Fruit fly (Drosophila melanogaster) whole organism, embryonic: ENCODE results near the gene CG32809.
A peak's percentile ranks its signal among the peaks of the same experiment; 100 is the strongest.

Experiments
- Aef1 ChIP-seq: fragments of 200-800 bp; sonication (Bioruptor generic); IDR thresholded peaks from 3 replicates; pipeline ENCODE4 v1.3.6; 2022; ENCODE audit warnings: missing biosample characterization, missing genetic modification characterization
- CG10274 ChIP-seq: fragments of 200-800 bp; sonication (Bioruptor generic); optimal IDR thresholded peaks from 3 replicates; lab custom pipeline; 2017; ENCODE audit warnings: missing biosample characterization, mild to moderate bottlenecking, missing genetic modification characterization
- CG12155 ChIP-seq: fragments of 200-800 bp; sonication (Bioruptor generic); optimal IDR thresholded peaks from 3 replicates; lab custom pipeline; 2016; ENCODE audit warnings: missing biosample characterization, missing genetic modification characterization
- CG14050 ChIP-seq: fragments of 200-800 bp; sonication (Bioruptor generic); IDR thresholded peaks from 3 replicates; pipeline ENCODE4 v1.3.6; 2022; ENCODE audit warnings: missing biosample characterization, missing genetic modification characterization
- CG1602 ChIP-seq: fragments of 200-800 bp; sonication (Bioruptor generic); optimal IDR thresholded peaks from 3 replicates; lab custom pipeline; 2016; ENCODE audit warnings: missing biosample characterization, missing genetic modification characterization
- CG16813 ChIP-seq: fragments of 200-800 bp; sonication (Bioruptor generic); IDR thresholded peaks from 3 replicates; pipeline ENCODE4 v1.3.6; 2022; ENCODE audit warnings: missing biosample characterization, missing genetic modification characterization; ENCODE audit not compliant: partially characterized antibody
- CG17802 ChIP-seq: fragments of 200-800 bp; sonication (Bioruptor generic); optimal IDR thresholded peaks from 2 replicates; lab custom pipeline; 2018; ENCODE audit warnings: missing biosample characterization, mild to moderate bottlenecking, missing genetic modification characterization, moderate library complexity
- CG18599 ChIP-seq: fragments of 200-800 bp; sonication (Bioruptor generic); optimal IDR thresholded peaks from 3 replicates; lab custom pipeline; 2017; ENCODE audit warnings: missing biosample characterization, missing genetic modification characterization, mild to moderate bottlenecking, moderate library complexity, missing genetic modification reagents
- CG2875 ChIP-seq: fragments of 200-800 bp; sonication (Bioruptor generic); optimal IDR thresholded peaks from 2 replicates; lab custom pipeline; 2017; ENCODE audit warnings: missing biosample characterization, mild to moderate bottlenecking, missing genetic modification characterization, missing genetic modification reagents
- CG30431 ChIP-seq: fragments of 200-800 bp; sonication (Bioruptor generic); optimal IDR thresholded peaks from 2 replicates; lab custom pipeline; 2017; ENCODE audit warnings: missing biosample characterization, missing genetic modification characterization
- CG31224 ChIP-seq: fragments of 200-800 bp; sonication (Bioruptor generic); IDR thresholded peaks from 2 replicates; pipeline ENCODE4 v1.3.6; 2022; ENCODE audit warnings: missing biosample characterization, missing genetic modification characterization
- CG3847 ChIP-seq: fragments of 200-800 bp; sonication (Bioruptor generic); IDR thresholded peaks from 2 replicates; pipeline ENCODE4 v1.3.6; 2022; ENCODE audit warnings: missing biosample characterization, missing genetic modification characterization
- CG4854 ChIP-seq: fragments of 200-800 bp; sonication (Bioruptor generic); optimal IDR thresholded peaks from 2 replicates; lab custom pipeline; 2016; ENCODE audit warnings: missing biosample characterization, missing genetic modification characterization, inconsistent platforms
- CG5180 ChIP-seq: fragments of 200-800 bp; sonication (Bioruptor generic); optimal IDR thresholded peaks from 3 replicates; lab custom pipeline; 2017; ENCODE audit warnings: missing biosample characterization, missing genetic modification characterization, mild to moderate bottlenecking, moderate library complexity, missing genetic modification reagents
- CG6175 ChIP-seq: fragments of 200-800 bp; sonication (Bioruptor generic); IDR thresholded peaks from 3 replicates; pipeline ENCODE4 v1.3.6; 2022; ENCODE audit warnings: missing biosample characterization, missing genetic modification characterization
- CG7372 ChIP-seq: fragments of 200-800 bp; sonication (Bioruptor generic); IDR thresholded peaks from 2 replicates; pipeline ENCODE4 v1.3.6; 2022; ENCODE audit warnings: missing biosample characterization, missing genetic modification characterization
- CG7786 ChIP-seq: fragments of 200-800 bp; sonication (Bioruptor generic); optimal IDR thresholded peaks from 2 replicates; lab custom pipeline; 2016; ENCODE audit warnings: missing biosample characterization, missing genetic modification characterization
- CG7963 ChIP-seq: fragments of 200-800 bp; sonication (Bioruptor generic); IDR thresholded peaks from 3 replicates; pipeline ENCODE4 v1.3.6; 2022; ENCODE audit warnings: missing biosample characterization, missing genetic modification characterization; ENCODE audit not compliant: partially characterized antibody
- CG9817 ChIP-seq: fragments of 200-800 bp; sonication (Bioruptor generic); optimal IDR thresholded peaks from 2 replicates; lab custom pipeline; 2018; ENCODE audit warnings: missing biosample characterization, mild to moderate bottlenecking, missing genetic modification characterization, moderate library complexity
- CG9932 ChIP-seq: fragments of 200-800 bp; sonication (Bioruptor generic); IDR thresholded peaks from 2 replicates; pipeline ENCODE4 v1.3.6; 2022; ENCODE audit warnings: missing biosample characterization, missing genetic modification characterization
- CTCF ChIP-seq: fragments of 200-800 bp; sonication (Bioruptor generic); optimal IDR thresholded peaks from 2 replicates; lab custom pipeline; 2017; ENCODE audit warnings: missing biosample characterization, mild to moderate bottlenecking, missing genetic modification characterization, moderate library complexity
- Dip3 ChIP-seq: fragments of 200-800 bp; sonication (Bioruptor generic); optimal IDR thresholded peaks from 3 replicates; lab custom pipeline; 2016; ENCODE audit warnings: missing biosample characterization, missing genetic modification characterization
- Dp ChIP-seq: fragments of 200-800 bp; sonication (Bioruptor generic); optimal IDR thresholded peaks from 2 replicates; lab custom pipeline; 2018; ENCODE audit warnings: missing biosample characterization, mild to moderate bottlenecking, missing genetic modification characterization, moderate library complexity
- Fer3 ChIP-seq: fragments of 200-800 bp; sonication (Bioruptor generic); optimal IDR thresholded peaks from 2 replicates; lab custom pipeline; 2018; ENCODE audit warnings: missing biosample characterization, mild to moderate bottlenecking, missing genetic modification characterization, moderate library complexity
- HLH3B ChIP-seq: fragments of 200-800 bp; sonication (Bioruptor generic); IDR thresholded peaks from 2 replicates; pipeline ENCODE4 v1.3.6; 2022; ENCODE audit warnings: missing biosample characterization, missing genetic modification characterization
- HLH4C ChIP-seq: fragments of 200-800 bp; sonication (Bioruptor generic); IDR thresholded peaks from 3 replicates; pipeline ENCODE4 v1.3.6; 2022; ENCODE audit warnings: missing biosample characterization, missing genetic modification characterization; ENCODE audit not compliant: partially characterized antibody
- Hr3 ChIP-seq: fragments of 200-800 bp; sonication (Bioruptor generic); optimal IDR thresholded peaks from 3 replicates; lab custom pipeline; 2016; ENCODE audit warnings: missing biosample characterization, missing genetic modification characterization
- Hr78 ChIP-seq, 2 experiments: fragments of 200-800 bp in 1 of 2; fragments of >200 bp in 1 of 2; sonication (Bioruptor generic) in 1 of 2; optimal IDR thresholded peaks; 2 replicates each; lab custom pipeline; 2017 to 2019; ENCODE audit warnings: missing biosample characterization in 2 of 2, missing genetic modification characterization in 2 of 2, mild to moderate bottlenecking in 1 of 2, moderate library complexity in 1 of 2
- NC2α ChIP-seq: fragments of 200-800 bp; sonication (Bioruptor generic); optimal IDR thresholded peaks from 2 replicates; lab custom pipeline; 2016; ENCODE audit warnings: missing biosample characterization, missing genetic modification characterization
- Nf-YB ChIP-seq: fragments of 200-800 bp; sonication (Bioruptor generic); optimal IDR thresholded peaks from 3 replicates; lab custom pipeline; 2019; ENCODE audit warnings: missing biosample characterization, mild to moderate bottlenecking, missing genetic modification characterization, moderate library complexity
- Ptx1 ChIP-seq: fragments of 200-800 bp; sonication (Bioruptor generic); IDR thresholded peaks from 2 replicates; pipeline ENCODE4 v1.3.6; 2022; ENCODE audit warnings: missing biosample characterization, missing genetic modification characterization
- Side ChIP-seq: fragments of 200-800 bp; sonication (Bioruptor generic); optimal IDR thresholded peaks from 2 replicates; lab custom pipeline; 2016; ENCODE audit warnings: missing biosample characterization, missing genetic modification characterization
- Ssrp ChIP-seq: fragments of 200-800 bp; sonication (Bioruptor generic); optimal IDR thresholded peaks from 2 replicates; lab custom pipeline; 2018; ENCODE audit warnings: missing biosample characterization, mild to moderate bottlenecking, missing genetic modification characterization, moderate library complexity
- YL-1 ChIP-seq: fragments of 200-800 bp; sonication (Bioruptor generic); optimal IDR thresholded peaks from 3 replicates; lab custom pipeline; 2017; ENCODE audit warnings: missing biosample characterization, mild to moderate bottlenecking, missing genetic modification characterization
- az2 ChIP-seq: fragments of 200-800 bp; sonication (Bioruptor generic); optimal IDR thresholded peaks from 3 replicates; lab custom pipeline; 2016; ENCODE audit warnings: missing biosample characterization, missing genetic modification characterization
- chif ChIP-seq, 2 experiments: fragments of 200-800 bp; sonication (Bioruptor generic); optimal IDR thresholded peaks; 3 replicates each; lab custom pipeline; 2016; ENCODE audit warnings: missing biosample characterization in 2 of 2, missing genetic modification characterization in 2 of 2
- danr ChIP-seq: fragments of 200-800 bp; sonication (Bioruptor generic); IDR thresholded peaks from 2 replicates; pipeline ENCODE4 v1.3.6; 2022; ENCODE audit warnings: missing biosample characterization, missing genetic modification characterization
- en ChIP-seq: fragments of 200-800 bp; sonication (Bioruptor generic); optimal IDR thresholded peaks from 2 replicates; lab custom pipeline; 2016; ENCODE audit warnings: missing biosample characterization, missing genetic modification characterization
- esg ChIP-seq: fragments of 200-800 bp; sonication (Bioruptor generic); conservative IDR thresholded peaks from 2 replicates; pipeline ENCODE4 v1.3.6; 2022; ENCODE audit warnings: missing biosample characterization, missing genetic modification characterization
- ewg ChIP-seq: fragments of 200-800 bp; sonication (Bioruptor generic); optimal IDR thresholded peaks from 3 replicates; lab custom pipeline; 2017; ENCODE audit warnings: mild to moderate bottlenecking, missing biosample characterization, missing genetic modification reagents, missing genetic modification characterization
- eyg ChIP-seq: fragments of 200-800 bp; sonication (Bioruptor generic); optimal IDR thresholded peaks from 3 replicates; lab custom pipeline; 2016; ENCODE audit warnings: missing biosample characterization, missing genetic modification characterization
- gcm2 ChIP-seq: fragments of 200-800 bp; sonication (Bioruptor generic); optimal IDR thresholded peaks from 2 replicates; lab custom pipeline; 2016; ENCODE audit warnings: missing biosample characterization, missing genetic modification characterization
- ham ChIP-seq: fragments of 200-800 bp; sonication (Bioruptor generic); IDR thresholded peaks from 2 replicates; pipeline ENCODE4 v1.3.6; 2022; ENCODE audit warnings: missing biosample characterization, missing genetic modification characterization
- hth ChIP-seq: fragments of >200 bp; optimal IDR thresholded peaks from 2 replicates; lab custom pipeline; 2017; ENCODE audit warnings: inconsistent platforms
- jing ChIP-seq: fragments of 200-800 bp; sonication (Bioruptor generic); optimal IDR thresholded peaks from 2 replicates; lab custom pipeline; 2018; ENCODE audit warnings: missing biosample characterization, mild to moderate bottlenecking, missing genetic modification characterization
- kay ChIP-seq: fragments of 200-800 bp; sonication (Bioruptor generic); optimal IDR thresholded peaks from 2 replicates; lab custom pipeline; 2016; ENCODE audit warnings: missing biosample characterization, missing genetic modification characterization
- lmd ChIP-seq: fragments of 200-800 bp; sonication (Bioruptor generic); IDR thresholded peaks from 2 replicates; pipeline ENCODE4 v1.3.6; 2022; ENCODE audit warnings: missing biosample characterization, missing genetic modification characterization
- pan ChIP-seq, 4 experiments: fragments of >200 bp in 3 of 4; fragments of 200-800 bp in 1 of 4; sonication (Bioruptor generic) in 1 of 4; optimal IDR thresholded peaks in 3 of 4; IDR thresholded peaks in 1 of 4; 2 replicates each; pipeline versions ENCODE4 v1.3.6 to Lab custom; 2017 to 2022; ENCODE audit warnings: missing biosample characterization in 2 of 4, missing genetic modification characterization in 2 of 4, mixed read lengths in 1 of 4
- pzg ChIP-seq: fragments of 200-800 bp; sonication (Bioruptor generic); optimal IDR thresholded peaks from 3 replicates; lab custom pipeline; 2018; ENCODE audit warnings: missing biosample characterization, mild to moderate bottlenecking, missing genetic modification characterization, moderate library complexity
- tin ChIP-seq: fragments of 200-800 bp; sonication (Bioruptor generic); optimal IDR thresholded peaks from 3 replicates; lab custom pipeline; 2016; ENCODE audit warnings: missing biosample characterization, missing genetic modification characterization
- tup ChIP-seq: fragments of 200-800 bp; sonication (Bioruptor generic); optimal IDR thresholded peaks from 2 replicates; lab custom pipeline; 2016; ENCODE audit warnings: missing biosample characterization, mild to moderate bottlenecking, missing genetic modification characterization, moderate library complexity
- unc-4 ChIP-seq: fragments of 200-800 bp; sonication (Bioruptor generic); IDR thresholded peaks from 2 replicates; pipeline ENCODE4 v1.3.6; 2022; ENCODE audit warnings: missing biosample characterization, missing genetic modification characterization; ENCODE audit not compliant: partially characterized antibody

The CG32809 gene

dm6 chrX:1692553-1692952 lies at the start of gene CG32809:
TSS of gene CG32809 (minus strand) at chrX:1692768.
- TF ChIP-seq kay (GFP tag; lab: Kevin White, UChicago) = no peak
- no peak for TF ChIP-seq az2 (GFP tag; lab: Kevin White, UChicago)
- TF ChIP-seq CG9817 = no peak
- no peak for TF ChIP-seq Side (GFP tag; lab: Kevin White, UChicago)
- no peak for TF ChIP-seq CG7372
- no peak for TF ChIP-seq CG14050 (GFP tag; lab: Robert Waterston, UW)
- TF ChIP-seq CG5180 (GFP tag; lab: Kevin White, UChicago) = no peak
- no peak for TF ChIP-seq CG9932 (GFP tag; lab: Robert Waterston, UW)
- TF ChIP-seq pan (optimal IDR thresholded peaks at IDR 0.05; lab: Kevin White, UChicago) = no peak
- TF ChIP-seq pan (GFP tag; optimal IDR thresholded peaks at IDR 0.05 in 1 of 2, IDR thresholded peaks at IDR 0.05 in 1 of 2) = no peak
- TF ChIP-seq hth = no peak
- 0 out of 3 replicates have a peak, but pooled peaks have one; percentile 26 for TF ChIP-seq CG7963 (GFP tag; lab: Robert Waterston, UW)
- no peak for TF ChIP-seq tup
- TF ChIP-seq Fer3 (tag; lab: Kevin White, UChicago) = no peak
- TF ChIP-seq ewg (GFP tag; lab: Kevin White, UChicago) = peak; percentile 98
- no peak for TF ChIP-seq Hr78 (GFP tag; optimal IDR thresholded peaks at IDR 0.05; lab: Kevin White, UChicago)
- TF ChIP-seq CG10274 (GFP tag; lab: Kevin White, UChicago) = no peak
- no peak for TF ChIP-seq NC2α (GFP tag; lab: Kevin White, UChicago)
- TF ChIP-seq chif (GFP tag; optimal IDR thresholded peaks at IDR 0.05; lab: Kevin White, UChicago) = no peak
- no peak for TF ChIP-seq eyg (GFP tag; lab: Kevin White, UChicago)
- no peak for TF ChIP-seq Dip3 (GFP tag; lab: Kevin White, UChicago)
- TF ChIP-seq CG31224 (GFP tag; lab: Robert Waterston, UW) = no peak
- peak; percentile 23; the same call in 1 of the 3 replicates for TF ChIP-seq HLH4C
- no peak for TF ChIP-seq HLH3B (GFP tag; lab: Robert Waterston, UW)
- no peak for TF ChIP-seq CG4854 (GFP tag; lab: Kevin White, UChicago)
- no peak for TF ChIP-seq Aef1 (GFP tag; lab: Robert Waterston, UW)
- no peak for TF ChIP-seq Hr3 (GFP tag; lab: Kevin White, UChicago)
- no peak for TF ChIP-seq jing (GFP tag; lab: Kevin White, UChicago)
- TF ChIP-seq CG6175 = no peak
- TF ChIP-seq CG7786 (GFP tag; lab: Kevin White, UChicago) = no peak
- no peak for TF ChIP-seq CTCF (GFP tag; lab: Kevin White, UChicago)
- no peak for TF ChIP-seq CG12155 (GFP tag; lab: Kevin White, UChicago)
- TF ChIP-seq CG16813 (GFP tag; lab: Robert Waterston, UW) = no peak
- TF ChIP-seq Ssrp (tag; lab: Kevin White, UChicago) = no peak
- no peak for TF ChIP-seq CG17802
- no peak for TF ChIP-seq tin (GFP tag; lab: Kevin White, UChicago)
- TF ChIP-seq CG18599 (GFP tag; lab: Kevin White, UChicago) = no peak
- TF ChIP-seq ham (GFP tag; lab: Robert Waterston, UW) = no peak
- TF ChIP-seq gcm2 (GFP tag; lab: Kevin White, UChicago) = no peak
- no peak for TF ChIP-seq en (GFP tag; lab: Kevin White, UChicago)
- no peak for TF ChIP-seq YL-1
- no peak for TF ChIP-seq CG2875 (GFP tag; lab: Kevin White, UChicago)
- TF ChIP-seq esg (GFP tag; lab: Robert Waterston, UW) = no peak
- TF ChIP-seq CG1602 (GFP tag; lab: Kevin White, UChicago) = no peak
- TF ChIP-seq CG3847 (GFP tag; lab: Robert Waterston, UW) = no peak
- no peak for TF ChIP-seq unc-4 (GFP tag; lab: Robert Waterston, UW)
- TF ChIP-seq Ptx1 = no peak
- peak; percentile 58 for TF ChIP-seq pzg (GFP tag; lab: Kevin White, UChicago)
- TF ChIP-seq danr (GFP tag; lab: Robert Waterston, UW) = no peak
- no peak for TF ChIP-seq Nf-YB (GFP tag; lab: Kevin White, UChicago)
- TF ChIP-seq Dp (GFP tag; lab: Kevin White, UChicago) = peak; percentile 45
- no peak for TF ChIP-seq lmd
- TF ChIP-seq CG30431 (GFP tag; lab: Kevin White, UChicago) = no peak
